Fruit fly (Drosophila melanogaster) whole organism, pupa: ENCODE data around the gene CG14434.

Experiments used
- CG13204 ChIP-seq: fragments of 200-800 bp; sonication (Bioruptor generic); optimal IDR thresholded peaks from 2 replicates; lab custom pipeline; 2018; ENCODE audit warnings: missing biosample characterization, mild to moderate bottlenecking, missing genetic modification characterization, moderate library complexity
- CG14655 ChIP-seq: fragments of 200-800 bp; sonication (Bioruptor generic); optimal IDR thresholded peaks from 3 replicates; lab custom pipeline; 2017; ENCODE audit warnings: mild to moderate bottlenecking, missing biosample characterization, missing genetic modification reagents, missing genetic modification characterization
- CG32121 ChIP-seq: fragments of 200-800 bp; sonication (Bioruptor generic); IDR thresholded peaks from 2 replicates; pipeline ENCODE4 v1.3.6; 2022; ENCODE audit warnings: missing biosample characterization, missing genetic modification characterization
- CG8159 ChIP-seq: fragments of 200-800 bp; sonication (Bioruptor generic); optimal IDR thresholded peaks from 3 replicates; lab custom pipeline; 2018; ENCODE audit warnings: missing biosample characterization, mild to moderate bottlenecking, missing genetic modification characterization, moderate library complexity
- D1 ChIP-seq: fragments of 200-800 bp; sonication (Bioruptor generic); optimal IDR thresholded peaks from 2 replicates; lab custom pipeline; 2018; ENCODE audit warnings: missing biosample characterization, mild to moderate bottlenecking, missing genetic modification characterization, moderate library complexity
- gl ChIP-seq: fragments of 200-800 bp; sonication (Bioruptor generic); optimal IDR thresholded peaks from 2 replicates; lab custom pipeline; 2018; ENCODE audit warnings: missing biosample characterization, mild to moderate bottlenecking, missing genetic modification characterization

- TF ChIP-seq gl (tag; lab: Kevin White, UChicago), result no peak
- TF ChIP-seq CG14655 (GFP tag; lab: Kevin White, UChicago), result no peak
- TF ChIP-seq CG32121 (GFP tag; lab: Robert Waterston, UW), result no peak
- no peak for TF ChIP-seq CG13204 (GFP tag; lab: Kevin White, UChicago)
- no peak for TF ChIP-seq D1 (tag; lab: Kevin White, UChicago)
- TF ChIP-seq CG8159, result no peak
These were observed 8.8 kb upstream of the CG14434 start for dm6 chrX:6875773-6876172.
